Worm (Caenorhabditis elegans) whole organism, young adult: ENCODE data around the gene prx-19.
A peak's percentile ranks its signal among the peaks of the same experiment; 100 is the strongest.

ENCODE experiments used
- B0019.2 ChIP-seq: fragments of 200-800 bp; sonication (Bioruptor generic); conservative IDR thresholded peaks from 2 replicates; pipeline ENCODE4 v1.3.6; 2022; ENCODE audit warnings: missing genetic modification reagents, missing genetic modification characterization, missing compliant biosample characterization
- F10E7.11 ChIP-seq: sonication (generic microtip); optimal IDR thresholded peaks from 2 replicates; lab custom pipeline; 2017; ENCODE audit warnings: mild to moderate bottlenecking, missing genetic modification characterization, moderate library complexity, missing compliant biosample characterization
- F23B12.7 ChIP-seq: sonication (generic microtip); optimal IDR thresholded peaks from 2 replicates; lab custom pipeline; 2017; ENCODE audit warnings: missing genetic modification characterization, mild to moderate bottlenecking, missing compliant biosample characterization, antibody characterized with exemption, moderate library complexity; ENCODE audit not compliant: insufficient read depth
- F39B2.1 ChIP-seq: fragments of 200-800 bp; sonication (Bioruptor generic); IDR thresholded peaks from 2 replicates; pipeline ENCODE4 v1.3.6; 2022; ENCODE audit warnings: missing genetic modification reagents, missing genetic modification characterization, missing compliant biosample characterization
- F55B11.4 ChIP-seq: sonication (generic microtip); optimal IDR thresholded peaks from 2 replicates; lab custom pipeline; 2016; ENCODE audit warnings: missing compliant biosample characterization, missing genetic modification characterization, borderline replicate concordance; ENCODE audit not compliant: insufficient read depth
- F57C9.4 ChIP-seq: sonication (generic microtip); optimal IDR thresholded peaks from 2 replicates; lab custom pipeline; 2017; ENCODE audit warnings: mild to moderate bottlenecking, missing genetic modification characterization, missing compliant biosample characterization
- K12H6.12 ChIP-seq: fragments of 200-800 bp; sonication (Bioruptor generic); optimal IDR thresholded peaks from 2 replicates; lab custom pipeline; 2018; ENCODE audit warnings: mild to moderate bottlenecking, missing genetic modification characterization, missing compliant biosample characterization
- T07F8.4 ChIP-seq: sonication (generic microtip); optimal IDR thresholded peaks from 2 replicates; lab custom pipeline; 2016; ENCODE audit warnings: mild to moderate bottlenecking, missing genetic modification characterization, moderate library complexity, missing compliant biosample characterization
- Y79H2A.3 ChIP-seq: fragments of 200-800 bp; sonication (Bioruptor generic); conservative IDR thresholded peaks from 2 replicates; pipeline ENCODE4 v1.3.6; 2022; ENCODE audit warnings: missing genetic modification reagents, missing genetic modification characterization, missing compliant biosample characterization
- akir-1 ChIP-seq: fragments of 200-800 bp; sonication (Bioruptor generic); optimal IDR thresholded peaks from 2 replicates; lab custom pipeline; 2018; ENCODE audit warnings: mild to moderate bottlenecking, missing genetic modification characterization, moderate library complexity, missing compliant biosample characterization
- ama-1 ChIP-seq, 3 experiments: fragments of 150-350 bp in 1 of 3; sonication (generic microtip) in 2 of 3; optimal IDR thresholded peaks; 2 replicates each; lab custom pipeline; 2014 to 2018; ENCODE audit warnings: missing biosample characterization in 2 of 3, missing genetic modification characterization in 2 of 3, missing genetic modification reagents in 2 of 3
- attf-5 ChIP-seq: fragments of 200-800 bp; sonication (Bioruptor generic); optimal IDR thresholded peaks from 2 replicates; lab custom pipeline; 2018; ENCODE audit warnings: mild to moderate bottlenecking, missing genetic modification characterization, missing compliant biosample characterization
- bed-2 ChIP-seq: fragments of 200-800 bp; sonication (Bioruptor generic); IDR thresholded peaks from 2 replicates; pipeline ENCODE4 v1.3.6; 2022; ENCODE audit warnings: missing genetic modification reagents, missing genetic modification characterization, missing compliant biosample characterization
- cebp-1 ChIP-seq, 2 experiments: fragments of 200-800 bp in 1 of 2; sonication (Bioruptor generic) in 1 of 2; sonication (generic microtip) in 1 of 2; IDR thresholded peaks in 1 of 2; optimal IDR thresholded peaks in 1 of 2; 2 replicates each; pipeline versions ENCODE4 v1.3.6 to Lab custom; 2017 to 2022; ENCODE audit warnings: missing compliant biosample characterization in 2 of 2, missing genetic modification characterization in 2 of 2, mild to moderate bottlenecking in 1 of 2, missing genetic modification reagents in 1 of 2, moderate library complexity in 1 of 2
- ceh-27 ChIP-seq: fragments of 200-800 bp; sonication (Bioruptor generic); optimal IDR thresholded peaks from 2 replicates; lab custom pipeline; 2018; ENCODE audit warnings: mild to moderate bottlenecking, missing genetic modification characterization, moderate library complexity, missing compliant biosample characterization
- ceh-40 ChIP-seq: fragments of 200-800 bp; sonication (Bioruptor generic); IDR thresholded peaks from 2 replicates; pipeline ENCODE4 v1.3.6; 2022; ENCODE audit warnings: missing genetic modification characterization, missing compliant biosample characterization
- ceh-58 ChIP-seq: fragments of 200-800 bp; sonication (Bioruptor generic); IDR thresholded peaks from 2 replicates; pipeline ENCODE4 v1.3.6; 2022; ENCODE audit warnings: missing genetic modification characterization, missing compliant biosample characterization
- die-1 ChIP-seq: sonication (generic microtip); optimal IDR thresholded peaks from 2 replicates; lab custom pipeline; 2016; ENCODE audit warnings: missing genotype, mild to moderate bottlenecking, missing genetic modification characterization, missing compliant biosample characterization
- dpff-1 ChIP-seq: sonication (generic microtip); optimal IDR thresholded peaks from 2 replicates; lab custom pipeline; 2017; ENCODE audit warnings: mild to moderate bottlenecking, missing genetic modification characterization, missing compliant biosample characterization
- efl-1 ChIP-seq: fragments of 150-350 bp; optimal IDR thresholded peaks from 2 replicates; lab custom pipeline; 2014; ENCODE audit warnings: missing biosample characterization, missing genetic modification reagents, missing genetic modification characterization
- egl-18 ChIP-seq: fragments of 200-800 bp; sonication (Bioruptor generic); IDR thresholded peaks from 2 replicates; pipeline ENCODE4 v1.3.6; 2022; ENCODE audit warnings: missing genetic modification reagents, missing genetic modification characterization, missing compliant biosample characterization
- egl-44 ChIP-seq: fragments of 200-800 bp; sonication (Bioruptor generic); IDR thresholded peaks from 2 replicates; pipeline ENCODE4 v1.3.6; 2022; ENCODE audit warnings: missing genetic modification reagents, missing genetic modification characterization, missing compliant biosample characterization
- fkh-3 ChIP-seq: sonication (generic microtip); optimal IDR thresholded peaks from 2 replicates; lab custom pipeline; 2016; ENCODE audit warnings: mild to moderate bottlenecking, missing genetic modification characterization, missing compliant biosample characterization
- hmg-1.2 ChIP-seq: fragments of 200-800 bp; sonication (Bioruptor generic); IDR thresholded peaks from 2 replicates; pipeline ENCODE4 v1.3.6; 2022; ENCODE audit warnings: missing genetic modification reagents, missing genetic modification characterization, missing compliant biosample characterization
- let-526 ChIP-seq: fragments of 200-800 bp; sonication (Bioruptor generic); IDR thresholded peaks from 2 replicates; pipeline ENCODE4 v1.3.6; 2022; ENCODE audit warnings: missing genetic modification reagents, missing genetic modification characterization, missing compliant biosample characterization
- lin-35 ChIP-seq, 3 experiments: fragments of 150-350 bp in 2 of 3; sonication (generic microtip) in 1 of 3; optimal IDR thresholded peaks; 2 replicates each; lab custom pipeline; 2014 to 2018; ENCODE audit warnings: missing biosample characterization in 3 of 3, missing genetic modification characterization in 3 of 3, missing genetic modification reagents in 3 of 3
- lir-1 ChIP-seq: fragments of 200-800 bp; sonication (Bioruptor generic); conservative IDR thresholded peaks from 2 replicates; pipeline ENCODE4 v1.3.6; 2022; ENCODE audit warnings: missing genetic modification reagents, missing genetic modification characterization, missing compliant biosample characterization
- lsy-27 ChIP-seq: sonication (generic microtip); optimal IDR thresholded peaks from 2 replicates; lab custom pipeline; 2017; ENCODE audit warnings: missing genetic modification characterization, mild to moderate bottlenecking, missing compliant biosample characterization, antibody characterized with exemption, missing genotype, borderline replicate concordance; ENCODE audit not compliant: insufficient read depth
- madf-3 ChIP-seq: fragments of 200-800 bp; sonication (Bioruptor generic); IDR thresholded peaks from 2 replicates; pipeline ENCODE4 v1.3.6; 2022; ENCODE audit warnings: missing genetic modification reagents, missing genetic modification characterization, missing compliant biosample characterization
- madf-6 ChIP-seq: fragments of 200-800 bp; sonication (Bioruptor generic); IDR thresholded peaks from 2 replicates; pipeline ENCODE4 v1.3.6; 2022; ENCODE audit warnings: missing genetic modification reagents, missing genetic modification characterization, missing compliant biosample characterization
- mxl-1 ChIP-seq: sonication (generic microtip); optimal IDR thresholded peaks from 2 replicates; lab custom pipeline; 2016; ENCODE audit warnings: missing genetic modification characterization, missing compliant biosample characterization
- nfya-1 ChIP-seq: sonication (generic microtip); optimal IDR thresholded peaks from 2 replicates; lab custom pipeline; 2017; ENCODE audit warnings: antibody characterized with exemption, missing compliant biosample characterization, missing genetic modification characterization, borderline replicate concordance; ENCODE audit not compliant: insufficient read depth
- rec-8 ChIP-seq, 2 experiments: sonication (generic microtip); optimal IDR thresholded peaks; 2 replicates each; lab custom pipeline; 2016; ENCODE audit warnings: mild to moderate bottlenecking in 2 of 2, missing genetic modification characterization in 2 of 2, missing genetic modification reagents in 2 of 2, missing genotype in 2 of 2, missing biosample characterization in 1 of 2, missing compliant biosample characterization in 1 of 2, moderate library complexity in 1 of 2
- repo-1 ChIP-seq: sonication (generic microtip); optimal IDR thresholded peaks from 2 replicates; lab custom pipeline; 2017; ENCODE audit warnings: mild to moderate bottlenecking, missing genetic modification characterization, missing compliant biosample characterization
- sdz-38 ChIP-seq: sonication (generic microtip); optimal IDR thresholded peaks from 2 replicates; lab custom pipeline; 2016; ENCODE audit warnings: missing genotype, missing genetic modification characterization, missing compliant biosample characterization
- snpc-1.3 ChIP-seq: sonication (generic microtip); optimal IDR thresholded peaks from 2 replicates; lab custom pipeline; 2017; ENCODE audit warnings: missing genetic modification characterization, mild to moderate bottlenecking, missing compliant biosample characterization, antibody characterized with exemption, moderate library complexity, missing genotype, missing genetic modification reagents; ENCODE audit not compliant: insufficient read depth
- snpc-3.4 ChIP-seq: sonication (generic microtip); optimal IDR thresholded peaks from 2 replicates; lab custom pipeline; 2017; ENCODE audit warnings: missing genetic modification characterization, mild to moderate bottlenecking, missing compliant biosample characterization, antibody characterized with exemption, moderate library complexity, missing genotype, missing genetic modification reagents
- tbx-9 ChIP-seq: sonication (generic microtip); optimal IDR thresholded peaks from 2 replicates; lab custom pipeline; 2016; ENCODE audit warnings: borderline replicate concordance, missing genetic modification characterization, inconsistent platforms, missing compliant biosample characterization
- unc-62 ChIP-seq: fragments of 150-350 bp; optimal IDR thresholded peaks from 2 replicates; lab custom pipeline; 2014; ENCODE audit warnings: missing biosample characterization, missing genetic modification reagents, missing genetic modification characterization
- zfh-2 ChIP-seq: fragments of 200-800 bp; sonication (Bioruptor generic); conservative IDR thresholded peaks from 2 replicates; pipeline ENCODE4 v1.3.6; 2022; ENCODE audit warnings: missing genetic modification reagents, missing genetic modification characterization, missing compliant biosample characterization
- ztf-26 ChIP-seq: sonication (generic microtip); optimal IDR thresholded peaks from 2 replicates; lab custom pipeline; 2017; ENCODE audit warnings: missing genetic modification characterization, missing compliant biosample characterization
- ztf-6 ChIP-seq: fragments of 200-800 bp; sonication (Bioruptor generic); IDR thresholded peaks from 2 replicates; pipeline ENCODE4 v1.3.6; 2022; ENCODE audit warnings: missing genetic modification reagents, missing genetic modification characterization, missing compliant biosample characterization

prx-19 gene

ce11 chrIII:8767889-8768361 is 41.2 kb downstream of the prx-19 start, which contains the start of gene mtss-1 (continued):
- TF ChIP-seq let-526 (GFP tag; lab: Robert Waterston, UW) (no peak), madf-6 (GFP tag; lab: Robert Waterston, UW) (peak; percentile 60; the same call in 1 of the 2 replicates), cebp-1 (GFP tag; IDR thresholded peaks at IDR 0.05; lab: Robert Waterston, UW) (no peak), cebp-1 (tag; optimal IDR thresholded peaks at IDR 0.05; lab: Kevin White, UChicago) (peak; percentile 62), die-1 (tag; lab: Kevin White, UChicago) (no peak), mxl-1 (tag; lab: Kevin White, UChicago) (no peak), ztf-6 (no peak), F57C9.4 (tag; lab: Kevin White, UChicago) (no peak), F23B12.7 (peak; percentile 36), efl-1 (GFP tag; lab: Kevin White, UChicago) (no peak), sdz-38 (no peak), fkh-3 (tag; lab: Kevin White, UChicago) (no peak), rec-8 (tag; optimal IDR thresholded peaks at IDR 0.05; lab: Kevin White, UChicago) (no peak), ztf-26 (no peak)

DNA sequence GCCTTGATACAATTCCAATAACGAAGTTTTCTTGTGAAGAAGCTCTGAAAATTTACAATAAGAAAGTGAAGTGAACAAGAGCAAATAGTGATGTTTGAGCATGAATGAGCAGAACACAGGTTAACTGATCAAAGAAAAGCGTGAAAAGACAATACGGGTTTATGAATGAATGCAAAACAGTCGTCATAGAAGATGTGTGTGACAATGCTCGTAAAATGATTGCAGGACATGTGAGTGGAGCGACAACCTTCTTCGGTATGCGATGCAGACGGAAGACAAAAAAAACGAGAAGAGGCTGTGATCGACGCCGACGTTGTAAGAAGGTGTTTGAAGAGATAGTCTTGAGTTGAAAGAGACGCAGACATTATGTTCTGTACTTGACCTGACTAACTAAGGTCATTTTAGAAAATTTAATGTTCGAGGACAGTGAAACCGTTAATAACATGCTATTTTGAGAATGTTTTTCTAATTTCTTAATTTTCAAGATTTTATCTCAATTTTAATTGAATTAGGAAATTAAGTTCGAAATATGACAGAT is 41.7 kb downstream of the prx-19 start, which contains the start of gene mig-22:
TSS of gene mig-22 (minus strand) at position 51 of the 538 bp plus-strand sequence.
- TF ChIP-seq B0019.2 (GFP tag; lab: Robert Waterston, UW) (no peak), lir-1 (no peak), hmg-1.2 (GFP tag; lab: Robert Waterston, UW) (peak; percentile 70; the same call in 1 of the 2 replicates), akir-1 (no peak), lin-35 (GFP tag; optimal IDR thresholded peaks at IDR 0.05; lab: Kevin White, UChicago) (no peak), ama-1 (optimal IDR thresholded peaks at IDR 0.05; lab: Kevin White, UChicago) (no peak), ama-1 (GFP tag; optimal IDR thresholded peaks at IDR 0.05; lab: Kevin White, UChicago) (no peak)

- no peak for TF ChIP-seq T07F8.4 (tag; lab: Kevin White, UChicago)
- TF ChIP-seq Y79H2A.3: no peak
- TF ChIP-seq egl-18: no peak
- TF ChIP-seq ceh-58 (GFP tag; lab: Robert Waterston, UW): no peak
- TF ChIP-seq lsy-27 (tag; lab: Kevin White, UChicago): no peak
- TF ChIP-seq madf-3 (GFP tag; lab: Robert Waterston, UW): no peak
- TF ChIP-seq K12H6.12 (tag; lab: Kevin White, UChicago): no peak
- TF ChIP-seq bed-2 (GFP tag; lab: Robert Waterston, UW): no peak
- no peak for TF ChIP-seq ceh-27
- no peak for TF ChIP-seq F55B11.4 (tag; lab: Kevin White, UChicago)
- TF ChIP-seq, all 124 proteins: peak for 0
Measured at ce11 chrIII:8766467-8766866, 42.6 kb downstream of the prx-19 start.

ce11 chrIII:8765030-8765429 is 44.1 kb downstream of the prx-19 start:
- no peak for TF ChIP-seq ceh-40 (GFP tag; lab: Robert Waterston, UW)
- TF ChIP-seq F39B2.1 (GFP tag; lab: Robert Waterston, UW): no peak
- no peak for TF ChIP-seq nfya-1 (tag; lab: Kevin White, UChicago)
- TF ChIP-seq snpc-1.3: no peak
- no peak for TF ChIP-seq unc-62
- TF ChIP-seq zfh-2 (GFP tag; lab: Robert Waterston, UW): no peak
- TF ChIP-seq F10E7.11 (tag; lab: Kevin White, UChicago): no peak
- no peak for TF ChIP-seq egl-44 (GFP tag; lab: Robert Waterston, UW)
- no peak for TF ChIP-seq repo-1 (tag; lab: Kevin White, UChicago)
- TF ChIP-seq snpc-3.4 (tag; lab: Kevin White, UChicago): no peak
- TF ChIP-seq akir-1: no peak
- TF ChIP-seq tbx-9 (tag; lab: Kevin White, UChicago): no peak
- TF ChIP-seq Y79H2A.3: no peak
- no peak for TF ChIP-seq attf-5 (GFP tag; lab: Kevin White, UChicago)
- no peak for TF ChIP-seq lir-1
- TF ChIP-seq bed-2 (GFP tag; lab: Robert Waterston, UW): no peak
- TF ChIP-seq dpff-1 (tag; lab: Kevin White, UChicago): no peak
- TF ChIP-seq B0019.2 (GFP tag; lab: Robert Waterston, UW): no peak
